Fruit fly (Drosophila melanogaster) Kc167 (cell line): ENCODE data around the gene Cby.

ENCODE experiments used
- Sin3A ChIP-seq: fragments of >200 bp; optimal IDR thresholded peaks from 2 replicates; lab custom pipeline; 2018; ENCODE audit warnings: missing external identifiers
- h ChIP-seq: fragments of >200 bp; optimal IDR thresholded peaks from 3 replicates; lab custom pipeline; 2018; ENCODE audit warnings: missing external identifiers
- insv ChIP-seq: fragments of >200 bp; optimal IDR thresholded peaks from 3 replicates; lab custom pipeline; 2018; ENCODE audit warnings: missing external identifiers
- psq ChIP-seq: fragments of >200 bp; optimal IDR thresholded peaks from 2 replicates; lab custom pipeline; 2017; ENCODE audit warnings: missing external identifiers

- TF ChIP-seq psq (lab: Kevin White, UChicago) (no peak), h (no peak), insv (lab: Kevin White, UChicago) (no peak), Sin3A (no peak)
Measured at dm6 chr3R:21841474-21842376, 26.1 kb upstream of the Cby start.
